Worm (Caenorhabditis elegans) whole organism, mixed stage, embryonic: ENCODE data around the gene mans-4.

Experiments
- bed-3 ChIP-seq: fragments of 200-800 bp; sonication (Bioruptor generic); optimal IDR thresholded peaks from 3 replicates; lab custom pipeline; 2018; ENCODE audit warnings: mild to moderate bottlenecking, missing genetic modification characterization, moderate library complexity, missing compliant biosample characterization
- ceh-39 ChIP-seq: fragments of 150-350 bp; optimal IDR thresholded peaks from 2 replicates; lab custom pipeline; 2014; ENCODE audit warnings: missing biosample characterization, missing genetic modification characterization
- ceh-43 ChIP-seq: fragments of 200-800 bp; sonication (Bioruptor generic); optimal IDR thresholded peaks from 2 replicates; lab custom pipeline; 2018; ENCODE audit warnings: mild to moderate bottlenecking, missing genetic modification characterization, moderate library complexity, missing compliant biosample characterization
- ceh-83 ChIP-seq: fragments of 200-800 bp; sonication (Bioruptor generic); optimal IDR thresholded peaks from 2 replicates; lab custom pipeline; 2018; ENCODE audit warnings: mild to moderate bottlenecking, missing genetic modification characterization, missing compliant biosample characterization
- drap-1 ChIP-seq: fragments of 200-800 bp; sonication (Bioruptor generic); optimal IDR thresholded peaks from 3 replicates; lab custom pipeline; 2018; ENCODE audit warnings: mild to moderate bottlenecking, missing genetic modification characterization, missing compliant biosample characterization
- elt-1 ChIP-seq: sonication (generic microtip); optimal IDR thresholded peaks from 2 replicates; lab custom pipeline; 2017; ENCODE audit warnings: missing genetic modification characterization, mild to moderate bottlenecking, missing compliant biosample characterization, antibody characterized with exemption, moderate library complexity, borderline replicate concordance; ENCODE audit not compliant: insufficient read depth
- flh-1 ChIP-seq: fragments of 200-800 bp; sonication (Bioruptor generic); optimal IDR thresholded peaks from 2 replicates; lab custom pipeline; 2018; ENCODE audit warnings: mild to moderate bottlenecking, missing genetic modification characterization, moderate library complexity, missing compliant biosample characterization
- hlh-1 ChIP-seq: fragments of 150-350 bp; optimal IDR thresholded peaks from 2 replicates; lab custom pipeline; 2014; ENCODE audit warnings: missing biosample characterization, missing genetic modification reagents, missing genetic modification characterization
- lin-13 ChIP-seq: fragments of 150-350 bp; optimal IDR thresholded peaks from 2 replicates; lab custom pipeline; 2014; ENCODE audit warnings: missing biosample characterization, missing genetic modification characterization
- lin-32 ChIP-seq: fragments of 200-800 bp; sonication (Bioruptor generic); optimal IDR thresholded peaks from 2 replicates; lab custom pipeline; 2018; ENCODE audit warnings: mild to moderate bottlenecking, missing genetic modification characterization, missing compliant biosample characterization
- mab-5 ChIP-seq: fragments of 150-350 bp; optimal IDR thresholded peaks from 2 replicates; lab custom pipeline; 2014; ENCODE audit warnings: missing biosample characterization, missing genetic modification characterization
- mep-1 ChIP-seq: fragments of 150-350 bp; optimal IDR thresholded peaks from 2 replicates; lab custom pipeline; 2017; ENCODE audit warnings: missing biosample characterization, missing genetic modification reagents, missing genetic modification characterization, inconsistent platforms
- mls-2 ChIP-seq: sonication (generic microtip); optimal IDR thresholded peaks from 2 replicates; lab custom pipeline; 2016; ENCODE audit warnings: mild to moderate bottlenecking, missing genetic modification characterization, moderate library complexity, missing compliant biosample characterization
- nhr-12 ChIP-seq: fragments of 150-350 bp; optimal IDR thresholded peaks from 2 replicates; lab custom pipeline; 2014; ENCODE audit warnings: missing biosample characterization, missing genetic modification characterization
- nhr-237 ChIP-seq: fragments of 150-350 bp; optimal IDR thresholded peaks from 2 replicates; lab custom pipeline; 2014; ENCODE audit warnings: missing biosample characterization, missing genetic modification characterization
- nhr-28 ChIP-seq: fragments of 150-350 bp; optimal IDR thresholded peaks from 2 replicates; lab custom pipeline; 2014; ENCODE audit warnings: missing biosample characterization, missing genetic modification characterization
- pha-4 ChIP-seq: fragments of 150-350 bp; optimal IDR thresholded peaks from 2 replicates; lab custom pipeline; 2018; ENCODE audit warnings: missing biosample characterization, missing genetic modification reagents, missing genetic modification characterization
- sem-2 ChIP-seq: fragments of 200-800 bp; sonication (Bioruptor generic); optimal IDR thresholded peaks from 2 replicates; lab custom pipeline; 2018; ENCODE audit warnings: mild to moderate bottlenecking, missing genetic modification characterization, missing compliant biosample characterization
- unc-62 ChIP-seq: fragments of 150-350 bp; optimal IDR thresholded peaks from 2 replicates; lab custom pipeline; 2014; ENCODE audit warnings: missing biosample characterization, missing genetic modification reagents, missing genetic modification characterization

mans-4 gene

ce11 chrIV:9037063-9037462, 41.3 kb downstream of the mans-4 start, which contains the start of gene C53D6.7:
Gene C53D6.7 (minus strand): TSS chrIV:9037163.
- TF ChIP-seq nhr-12 (tag; lab: Kevin White, UChicago) (no peak), ceh-39 (no peak), sem-2 (no peak), hlh-1 (no peak), pha-4 (tag; lab: Kevin White, UChicago) (no peak), ceh-83 (GFP tag; lab: Kevin White, UChicago) (no peak), nhr-28 (tag; lab: Kevin White, UChicago) (no peak), bed-3 (GFP tag; lab: Kevin White, UChicago) (no peak), lin-32 (no peak), drap-1 (GFP tag; lab: Kevin White, UChicago) (no peak), ceh-43 (GFP tag; lab: Kevin White, UChicago) (no peak), nhr-237 (no peak), lin-13 (tag; lab: Kevin White, UChicago) (no peak), unc-62 (GFP tag; lab: Kevin White, UChicago) (no peak), elt-1 (tag; lab: Kevin White, UChicago) (no peak), mab-5 (tag; lab: Kevin White, UChicago) (no peak)

- TF ChIP-seq sem-2 (no peak), mls-2 (tag; lab: Kevin White, UChicago) (no peak), flh-1 (GFP tag; lab: Kevin White, UChicago) (no peak), lin-13 (tag; lab: Kevin White, UChicago) (no peak), ceh-39 (no peak), elt-1 (tag; lab: Kevin White, UChicago) (no peak)
Observed at ce11 chrIV:9034340-9034739, 44.0 kb downstream of the mans-4 start, which contains the start of gene C53D6.10. Gene C53D6.10 (minus strand): TSS chrIV:9034440.

ce11 chrIV:9032550-9032949, 45.8 kb downstream of the mans-4 start, which contains the start of gene C53D6.6:
Gene C53D6.6 (minus strand): TSS chrIV:9032667.
- TF ChIP-seq mls-2 (tag; lab: Kevin White, UChicago) (no peak), pha-4 (tag; lab: Kevin White, UChicago) (peak; percentile 56), mep-1 (tag; lab: Kevin White, UChicago) (peak; percentile 3), hlh-1 (peak; percentile 32)
